Worm (Caenorhabditis elegans) whole organism, L1 larva: ENCODE measurements around the gene F53B3.3.

Source experiments
- alr-1 ChIP-seq: fragments of 200-800 bp; sonication (Bioruptor generic); optimal IDR thresholded peaks from 2 replicates; lab custom pipeline; 2018; ENCODE audit warnings: borderline replicate concordance, mild to moderate bottlenecking, missing genetic modification characterization, missing compliant biosample characterization
- aly-2 ChIP-seq: fragments of 150-350 bp; optimal IDR thresholded peaks from 2 replicates; lab custom pipeline; 2014; ENCODE audit warnings: missing biosample characterization, missing genetic modification characterization
- ceh-82 ChIP-seq, 3 experiments: fragments of 150-350 bp in 1 of 3; sonication (generic microtip) in 2 of 3; optimal IDR thresholded peaks; 2 replicates each; lab custom pipeline; 2014 to 2017; ENCODE audit warnings: missing biosample characterization in 3 of 3, missing genetic modification characterization in 3 of 3
- egl-13 ChIP-seq: sonication (generic microtip); optimal IDR thresholded peaks from 2 replicates; lab custom pipeline; 2016; ENCODE audit warnings: missing genotype, missing genetic modification reagents, missing genetic modification characterization, missing compliant biosample characterization
- elt-2 ChIP-seq: sonication (generic microtip); optimal IDR thresholded peaks from 2 replicates; lab custom pipeline; 2016; ENCODE audit warnings: missing genetic modification characterization, mild to moderate bottlenecking, inconsistent platforms, missing compliant biosample characterization, missing genetic modification reagents
- lin-13 ChIP-seq: fragments of 150-350 bp; optimal IDR thresholded peaks from 2 replicates; lab custom pipeline; 2014; ENCODE audit warnings: missing biosample characterization, missing genetic modification reagents, missing genetic modification characterization
- lin-15B ChIP-seq: fragments of 150-350 bp; sonication (generic microtip); optimal IDR thresholded peaks from 3 replicates; lab custom pipeline; 2014; ENCODE audit warnings: missing biosample characterization, missing genetic modification characterization
- lir-3 ChIP-seq: sonication (generic microtip); optimal IDR thresholded peaks from 2 replicates; lab custom pipeline; 2016; ENCODE audit warnings: mild to moderate bottlenecking, missing genetic modification characterization, moderate library complexity, missing compliant biosample characterization; ENCODE audit not compliant: poor library complexity
- nhr-20 ChIP-seq: sonication (generic microtip); optimal IDR thresholded peaks from 2 replicates; lab custom pipeline; 2016; ENCODE audit warnings: mild to moderate bottlenecking, missing genetic modification characterization, missing compliant biosample characterization
- nhr-237 ChIP-seq: fragments of 150-350 bp; optimal IDR thresholded peaks from 2 replicates; lab custom pipeline; 2014; ENCODE audit warnings: missing biosample characterization, missing genetic modification characterization
- nhr-76 ChIP-seq: sonication (generic microtip); optimal IDR thresholded peaks from 2 replicates; lab custom pipeline; 2017; ENCODE audit warnings: missing biosample characterization, missing genetic modification characterization
- skn-1 ChIP-seq: fragments of 150-350 bp; optimal IDR thresholded peaks from 2 replicates; lab custom pipeline; 2014; ENCODE audit warnings: missing biosample characterization, missing genetic modification characterization
- sox-4 ChIP-seq: sonication (generic microtip); optimal IDR thresholded peaks from 2 replicates; lab custom pipeline; 2016; ENCODE audit warnings: missing genetic modification characterization, missing compliant biosample characterization

DNA sequence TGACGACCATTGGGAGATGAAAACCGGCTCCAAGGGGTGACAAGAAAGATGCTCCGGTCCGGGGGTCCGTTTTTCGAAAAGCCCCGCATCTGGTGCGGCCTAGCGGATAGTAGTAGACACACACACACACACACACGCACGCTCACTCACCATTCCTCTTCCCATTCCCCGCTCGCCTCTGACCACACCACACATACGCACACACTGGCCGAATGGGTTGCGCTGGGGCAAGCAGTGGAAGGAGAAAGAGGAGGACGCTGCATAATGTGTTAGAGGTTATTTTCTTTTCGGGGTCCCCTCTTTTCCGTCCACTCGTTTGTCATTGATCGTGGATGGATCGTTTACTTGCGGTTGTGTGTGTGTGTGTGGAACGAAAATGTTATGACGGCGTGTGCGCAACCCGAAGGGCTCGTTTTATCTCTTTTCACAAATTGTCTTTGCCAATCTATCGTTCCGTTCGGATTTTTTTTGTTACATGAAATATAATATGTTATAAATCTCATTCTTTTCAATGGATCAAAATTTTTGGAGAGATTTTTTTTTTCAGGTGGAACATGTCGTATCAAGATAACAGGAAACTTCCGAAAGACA is 14.5 kb upstream of the F53B3.3 start, which contains the start of gene vang-1:
- TF ChIP-seq nhr-76 (tag; lab: Kevin White, UChicago) = no peak
- no peak for TF ChIP-seq elt-2 (tag; lab: Kevin White, UChicago)
- TF ChIP-seq nhr-237 (tag; lab: Kevin White, UChicago) = no peak
- no peak for TF ChIP-seq lin-15B (tag; lab: Kevin White, UChicago)
- peak in 1 of 3 experiments; percentile 41 for TF ChIP-seq ceh-82 (tag; optimal IDR thresholded peaks at IDR 0.05; lab: Kevin White, UChicago)
- peak; percentile 1 for TF ChIP-seq skn-1 (tag; lab: Kevin White, UChicago)
- no peak for TF ChIP-seq aly-2 (tag; lab: Kevin White, UChicago)
- no peak for TF ChIP-seq alr-1 (tag; lab: Kevin White, UChicago)
- TF ChIP-seq egl-13 (tag; lab: Kevin White, UChicago) = no peak
- no peak for TF ChIP-seq sox-4 (tag; lab: Kevin White, UChicago)
- no peak for TF ChIP-seq nhr-20
- TF ChIP-seq lir-3 (tag; lab: Kevin White, UChicago) = no peak
- TF ChIP-seq lin-13 (GFP tag; lab: Kevin White, UChicago) = no peak
